Fruit fly (Drosophila melanogaster) Kc167 (cell line): Measurements from ENCODE around the gene Prps.

Experiments used
- Myc ChIP-seq: fragments of >200 bp; optimal IDR thresholded peaks from 2 replicates; lab custom pipeline; 2017; ENCODE audit warnings: missing external identifiers
- Sin3A ChIP-seq: fragments of >200 bp; optimal IDR thresholded peaks from 2 replicates; lab custom pipeline; 2018; ENCODE audit warnings: missing external identifiers
- insv ChIP-seq: fragments of >200 bp; optimal IDR thresholded peaks from 3 replicates; lab custom pipeline; 2018; ENCODE audit warnings: missing external identifiers
- psq ChIP-seq: fragments of >200 bp; optimal IDR thresholded peaks from 2 replicates; lab custom pipeline; 2017; ENCODE audit warnings: missing external identifiers
- ttk ChIP-seq: sonication (Bioruptor generic); optimal IDR thresholded peaks from 2 replicates; lab custom pipeline; 2017; ENCODE audit warnings: missing external identifiers

DNA sequence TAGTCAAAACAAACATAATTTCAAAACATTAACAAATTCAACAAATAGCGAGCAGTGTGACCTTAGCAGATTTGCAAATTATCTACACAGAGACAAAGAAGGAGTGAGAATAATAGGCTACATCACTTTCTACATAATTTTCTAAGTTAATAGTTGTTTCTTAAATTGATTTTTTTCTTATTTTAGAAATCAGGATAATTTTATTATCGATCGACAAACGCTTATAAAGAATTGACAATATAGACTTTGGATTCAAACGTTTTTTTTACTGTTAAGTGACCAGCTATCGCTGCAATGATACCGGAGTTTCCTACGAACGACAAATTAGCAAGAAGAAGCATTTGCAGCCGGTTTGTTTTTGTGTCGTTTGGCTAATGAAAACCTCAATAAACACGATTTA is 26.6 kb upstream of the Prps start, which contains the start of the genes nbs and defl:
- no peak for TF ChIP-seq ttk
- no peak for TF ChIP-seq insv (lab: Kevin White, UChicago)
- no peak for TF ChIP-seq psq (lab: Kevin White, UChicago)
- TF ChIP-seq Sin3A (lab: Kevin White, UChicago), result no peak
- no peak for TF ChIP-seq Myc (lab: Kevin White, UChicago)
